Fruit fly (Drosophila melanogaster): ENCODE measurements around the gene Fer1.

Gene Fer1

dm6 chr3R:7086377-7087200 is 49.4 kb upstream of the Fer1 start, which contains the start of gene alphaTub84B (continued):
- TF ChIP-seq ken (GFP tag; IDR thresholded peaks at IDR 0.05) (peak; percentile 70; the same call in 2 of the 3 replicates), B-H2 (GFP tag; optimal IDR thresholded peaks at IDR 0.05) (peak; percentile 45), hkb (optimal IDR thresholded peaks at IDR 0.05) (peak; percentile 52), hkb (GFP tag; IDR thresholded peaks at IDR 0.05) (peak; percentile 82), CG18262 (tag; optimal IDR thresholded peaks at IDR 0.05) (peak; percentile 33), Dp (GFP tag; optimal IDR thresholded peaks at IDR 0.05) (peak; percentile 35), corto (GFP tag; optimal IDR thresholded peaks at IDR 0.05) (no peak), CG7271 (tag; optimal IDR thresholded peaks at IDR 0.05) (peak; percentile 35), fd102C (GFP tag; optimal IDR thresholded peaks at IDR 0.05) (peak; percentile 69), HHEX (GFP tag; optimal IDR thresholded peaks at IDR 0.05) (peak; percentile 74), lov (optimal IDR thresholded peaks at IDR 0.05) (no peak), lov (GFP tag; IDR thresholded peaks at IDR 0.05) (peak; percentile 88), CG2120 (GFP tag; optimal IDR thresholded peaks at IDR 0.05) (peak; percentile 61), gsb-n (tag; optimal IDR thresholded peaks at IDR 0.05) (peak; percentile 31), tgo (GFP tag; IDR thresholded peaks at IDR 0.05) (peak; percentile 51; the same call in 2 of the 3 replicates), Dfd (GFP tag; optimal IDR thresholded peaks at IDR 0.05) (no peak), MTF-1 (GFP tag; optimal IDR thresholded peaks at IDR 0.05; ENCODE audit: borderline replicate concordance) (peak; percentile 77), cato (GFP tag; optimal IDR thresholded peaks at IDR 0.05; ENCODE audit: borderline replicate concordance) (no peak), bbx (GFP tag; IDR thresholded peaks at IDR 0.05; ENCODE audit: partially characterized antibody) (peak; percentile 69), CG14014 (GFP tag; IDR thresholded peaks at IDR 0.05) (peak; percentile 30; the same call in 1 of the 2 replicates), Elba2 (GFP tag; optimal IDR thresholded peaks at IDR 0.05) (no peak), CG11456 (GFP tag; IDR thresholded peaks at IDR 0.05) (peak; percentile 83), Fer1 (GFP tag; optimal IDR thresholded peaks at IDR 0.05) (peak; percentile 82), hb (GFP tag; IDR thresholded peaks at IDR 0.05; ENCODE audit: partially characterized antibody) (0 out of 3 replicates have a peak, but pooled peaks have one; percentile 41), CG16779 (GFP tag; IDR thresholded peaks at IDR 0.05) (peak; percentile 66), slou (GFP tag; optimal IDR thresholded peaks at IDR 0.05) (peak; percentile 35), Tbp (GFP tag; optimal IDR thresholded peaks at IDR 0.05) (peak; percentile 63), Drgx (GFP tag; IDR thresholded peaks at IDR 0.05) (peak; percentile 61), Lhr (GFP tag; optimal IDR thresholded peaks at IDR 0.05) (peak; percentile 88), row (GFP tag; IDR thresholded peaks at IDR 0.05) (peak; percentile 28; the same call in 2 of the 3 replicates), NC2β (GFP tag; optimal IDR thresholded peaks at IDR 0.05) (peak; percentile 87), CG13624 (GFP tag; optimal IDR thresholded peaks at IDR 0.05) (peak; percentile 87), CG15011 (GFP tag; optimal IDR thresholded peaks at IDR 0.05) (peak; percentile 18), vnd (GFP tag; IDR thresholded peaks at IDR 0.05; ENCODE audit: partially characterized antibody) (no peak), CG4617 (GFP tag; optimal IDR thresholded peaks at IDR 0.05; ENCODE audit: borderline replicate concordance) (no peak), CkIIα-i1 (GFP tag; IDR thresholded peaks at IDR 0.05) (no peak), CG4282 (GFP tag; optimal IDR thresholded peaks at IDR 0.05) (peak; percentile 81), Atf6 (GFP tag; IDR thresholded peaks at IDR 0.05) (peak; percentile 63), sug (tag; optimal IDR thresholded peaks at IDR 0.05) (peak; percentile 44), CG12155 (GFP tag; optimal IDR thresholded peaks at IDR 0.05) (peak; percentile 29), ewg (GFP tag; optimal IDR thresholded peaks at IDR 0.05) (peak; percentile 42), Mes4 (GFP tag; optimal IDR thresholded peaks at IDR 0.05) (peak; percentile 55), Hsf (GFP tag; optimal IDR thresholded peaks at IDR 0.05) (peak; percentile 1), CG6813 (GFP tag; optimal IDR thresholded peaks at IDR 0.05) (peak; percentile 47), nom (GFP tag; optimal IDR thresholded peaks at IDR 0.05) (peak; percentile 89), stc (GFP tag; IDR thresholded peaks at IDR 0.05) (peak; percentile 64; the same call in 1 of the 2 replicates), Vsx1 (GFP tag; optimal IDR thresholded peaks at IDR 0.05) (peak; percentile 54), CG2199 (GFP tag; IDR thresholded peaks at IDR 0.05) (peak; percentile 85; the same call in 2 of the 3 replicates), CG31441 (GFP tag; IDR thresholded peaks at IDR 0.05) (peak; percentile 50; the same call in 1 of the 2 replicates)

Data from whole organism, embryonic.